Worm (Caenorhabditis elegans): ENCODE results near the gene F58E1.13.

The F58E1.13 gene

DNA sequence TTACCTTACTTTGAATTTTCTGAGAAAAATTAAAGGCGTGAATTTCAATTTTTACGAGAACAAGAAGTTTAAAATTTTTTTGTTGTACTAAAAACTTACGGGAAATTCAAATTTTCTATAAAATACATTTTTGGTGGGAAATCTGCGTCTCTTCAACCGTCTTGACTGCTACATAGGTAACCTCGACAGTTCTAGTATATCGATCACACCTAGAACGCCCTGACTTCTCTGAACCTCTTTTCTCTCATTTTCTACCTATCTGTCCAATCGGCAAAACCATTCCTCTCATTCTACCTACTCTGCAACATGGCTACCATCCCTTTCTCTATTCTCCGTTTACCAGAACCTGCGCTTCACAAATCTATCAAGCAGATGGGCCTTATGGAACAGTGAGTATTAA, 11.9 kb downstream of the F58E1.13 start, which contains the start of gene fbxb-25:
Gene fbxb-25, plus strand, starts transcription at position 301 of the 400 bp plus-strand sequence.
- TF ChIP-seq duxl-1 (tag; optimal IDR thresholded peaks at IDR 0.05; ENCODE audit: poor library complexity): peak; percentile 53
- TF ChIP-seq aha-1 (tag): peak; percentile 39
- TF ChIP-seq nhr-102 (tag; optimal IDR thresholded peaks at IDR 0.05): no peak
- TF ChIP-seq hlh-30 (tag; optimal IDR thresholded peaks at IDR 0.05; ENCODE audit: insufficient read depth): no peak

DNA sequence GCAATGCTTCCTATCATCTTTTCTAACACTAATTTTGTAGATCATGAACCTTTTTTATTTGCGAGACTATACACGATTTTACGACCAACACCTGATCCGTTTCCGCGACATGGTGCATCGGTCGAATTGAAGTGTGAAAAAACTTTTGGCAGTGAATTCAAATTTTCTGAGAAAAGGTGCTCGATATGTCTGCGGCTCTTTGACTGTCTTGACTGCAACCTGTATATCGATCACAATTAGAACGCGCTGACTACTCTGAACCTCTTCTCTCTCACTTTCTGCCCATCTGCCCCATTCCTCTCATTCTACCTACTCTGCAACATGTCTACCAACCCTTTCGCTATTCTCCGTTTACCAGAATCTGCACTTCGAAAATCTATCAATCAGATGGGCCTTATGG, 13.5 kb downstream of the F58E1.13 start, which contains the start of gene fbxb-26:
Gene fbxb-26, plus strand, starts transcription at position 301 of the 400 bp plus-strand sequence.
- TF ChIP-seq nhr-25 (tag; optimal IDR thresholded peaks at IDR 0.05; ENCODE audit: borderline replicate concordance, insufficient read depth) (no peak), dmd-6 (GFP tag; IDR thresholded peaks at IDR 0.05) (no peak), nhr-42 (GFP tag; IDR thresholded peaks at IDR 0.05) (no peak), ceh-20 (GFP tag; IDR thresholded peaks at IDR 0.05) (no peak), R02D3.7 (tag; optimal IDR thresholded peaks at IDR 0.05) (no peak), duxl-1 (tag; optimal IDR thresholded peaks at IDR 0.05; ENCODE audit: poor library complexity) (no peak), nhr-48 (tag; optimal IDR thresholded peaks at IDR 0.05) (no peak), nhr-77 (tag; optimal IDR thresholded peaks at IDR 0.05) (no peak), madf-9 (GFP tag; conservative IDR thresholded peaks at IDR 0.05) (no peak)

DNA sequence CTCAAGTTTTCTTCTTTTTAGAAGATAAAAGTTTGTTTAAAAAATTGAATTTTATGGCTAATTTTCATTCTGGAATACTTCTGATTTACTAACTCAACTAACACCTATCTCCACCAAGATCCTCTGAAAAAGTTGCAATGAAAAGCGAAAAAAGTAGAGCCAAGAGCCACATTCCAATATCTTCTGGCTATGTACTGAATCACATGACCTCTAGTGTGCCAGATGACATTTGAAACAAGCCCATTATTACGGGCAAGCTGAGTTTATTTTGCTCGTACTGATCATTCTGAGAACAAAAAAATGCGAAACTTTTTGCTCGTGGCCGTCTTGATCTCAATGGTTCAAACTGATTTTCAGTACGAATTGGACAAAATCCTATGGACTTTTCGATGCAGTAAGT, 16.6 kb downstream of the F58E1.13 start, which contains the start of gene irld-36:
Gene irld-36, plus strand, starts transcription at position 301 of the 400 bp plus-strand sequence.
- TF ChIP-seq R02D3.7 (tag; optimal IDR thresholded peaks at IDR 0.05) (no peak), hmg-1.1 (GFP tag; IDR thresholded peaks at IDR 0.05) (no peak), lin-29 (GFP tag; IDR thresholded peaks at IDR 0.05) (no peak), nhr-11 (tag; optimal IDR thresholded peaks at IDR 0.05) (no peak), mxl-3 (GFP tag; optimal IDR thresholded peaks at IDR 0.05) (no peak), ZK337.2 (GFP tag; IDR thresholded peaks at IDR 0.05) (no peak), ztf-7 (tag; optimal IDR thresholded peaks at IDR 0.05) (no peak), madf-5 (GFP tag; IDR thresholded peaks at IDR 0.05) (no peak), nhr-25 (tag; optimal IDR thresholded peaks at IDR 0.05; ENCODE audit: borderline replicate concordance, insufficient read depth) (no peak), egl-27 (tag; optimal IDR thresholded peaks at IDR 0.05) (no peak), hif-1 (tag; optimal IDR thresholded peaks at IDR 0.05) (no peak), tag-97 (GFP tag; IDR thresholded peaks at IDR 0.05) (no peak), ceh-82 (tag; optimal IDR thresholded peaks at IDR 0.05) (no peak), egl-43 (GFP tag; IDR thresholded peaks at IDR 0.05) (no peak), dpl-1 (GFP tag; optimal IDR thresholded peaks at IDR 0.05) (no peak), lir-3 (tag; optimal IDR thresholded peaks at IDR 0.05) (no peak), set-16 (GFP tag; IDR thresholded peaks at IDR 0.05) (no peak), mxl-2 (GFP tag; conservative IDR thresholded peaks at IDR 0.05) (no peak)

DNA sequence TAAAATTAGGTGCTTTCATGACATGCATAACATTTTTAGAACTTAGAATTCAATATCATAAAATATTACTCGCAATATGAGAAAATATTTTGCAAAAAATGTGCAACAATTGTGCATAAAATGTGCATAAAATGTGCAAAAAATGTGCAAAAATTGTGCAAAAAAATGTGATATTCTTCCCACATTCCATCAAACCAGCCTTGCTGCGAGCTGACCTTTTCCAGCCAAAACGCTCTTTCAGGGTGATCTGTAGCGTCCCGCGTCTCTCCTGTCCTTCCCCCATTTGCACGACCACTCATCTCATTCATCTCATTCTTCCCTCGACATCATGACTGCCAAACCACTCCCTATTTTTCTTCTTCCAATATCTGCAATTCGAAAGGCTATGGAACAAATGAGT, 19.6 kb downstream of the F58E1.13 start, which contains the start of gene fbxb-17:
Gene fbxb-17, plus strand, starts transcription at position 301 of the 400 bp plus-strand sequence.
- TF ChIP-seq unc-62 (GFP tag; optimal IDR thresholded peaks at IDR 0.05 in 1 of 2) (peak in 1 of 2 experiments; percentile 5), unc-62 (tag; optimal IDR thresholded peaks at IDR 0.05) (no peak), daf-8 (GFP tag; IDR thresholded peaks at IDR 0.05) (no peak)

DNA sequence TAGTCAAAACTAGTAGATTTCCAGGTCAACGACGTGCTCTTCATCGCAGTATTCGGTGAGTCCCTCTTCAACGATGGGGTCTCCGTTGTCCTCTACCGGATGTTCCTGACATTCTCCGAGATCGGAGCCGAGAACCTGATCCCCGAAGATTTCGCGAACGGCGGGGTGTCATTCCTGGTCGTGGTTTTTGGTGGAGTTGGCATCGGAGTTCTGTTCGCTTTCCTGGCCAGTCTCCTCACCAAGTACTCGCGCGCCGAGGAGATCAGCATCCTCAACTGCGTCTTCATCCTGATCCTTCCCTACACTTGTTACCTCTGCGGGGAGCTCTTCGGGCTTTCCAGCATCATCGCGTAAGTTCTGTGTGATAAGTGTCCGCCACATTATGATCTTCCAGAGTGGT, 23.0 kb downstream of the F58E1.13 start:
- TF ChIP-seq aly-2 (tag; optimal IDR thresholded peaks at IDR 0.05): no peak
- TF ChIP-seq daf-8 (GFP tag; IDR thresholded peaks at IDR 0.05): no peak
- TF ChIP-seq set-16 (GFP tag; IDR thresholded peaks at IDR 0.05): peak; percentile 68; the same call in 1 of the 2 replicates
- TF ChIP-seq nhr-42 (GFP tag; IDR thresholded peaks at IDR 0.05): no peak
- no peak for TF ChIP-seq lin-1 (GFP tag; IDR thresholded peaks at IDR 0.05)
- peak; percentile 54 for TF ChIP-seq aha-1 (tag)
- TF ChIP-seq T26A8.4 (GFP tag; IDR thresholded peaks at IDR 0.05): no peak
- no peak for TF ChIP-seq daf-19 (GFP tag; conservative IDR thresholded peaks at IDR 0.05)
- TF ChIP-seq nhr-11 (tag; optimal IDR thresholded peaks at IDR 0.05): no peak

Data from whole organism, L4 larva.